Worm (Caenorhabditis elegans): ENCODE measurements around the gene col-152.

The col-152 gene

ce11 chrV:10525902-10526301 lies 34.8 kb upstream of the col-152 start, which contains the start of the genes C35A5.8 and hda-11 (continued):
- TF ChIP-seq sdc-2 (tag; optimal IDR thresholded peaks at IDR 0.05): peak; percentile 22
- TF ChIP-seq eyg-1 (tag; optimal IDR thresholded peaks at IDR 0.05): no peak
- peak; percentile 25 for TF ChIP-seq ttx-3 (tag; optimal IDR thresholded peaks at IDR 0.05)
- no peak for TF ChIP-seq hlh-30 (tag; optimal IDR thresholded peaks at IDR 0.05; ENCODE audit: insufficient read depth)
- TF ChIP-seq T23F11.4 (GFP tag; optimal IDR thresholded peaks at IDR 0.05): no peak
- TF ChIP-seq pha-2 (tag; optimal IDR thresholded peaks at IDR 0.05): no peak
- peak; percentile 96 for TF ChIP-seq C08G9.2 (tag; optimal IDR thresholded peaks at IDR 0.05)
- no peak for TF ChIP-seq pha-4 (tag; optimal IDR thresholded peaks at IDR 0.05)
- TF ChIP-seq ceh-19 (GFP tag; optimal IDR thresholded peaks at IDR 0.05): peak; percentile 15
- TF ChIP-seq che-1 (tag; optimal IDR thresholded peaks at IDR 0.05): no peak
- no peak for TF ChIP-seq ceh-48 (tag; optimal IDR thresholded peaks at IDR 0.05)
- TF ChIP-seq ahr-1 (tag; optimal IDR thresholded peaks at IDR 0.05): no peak
- TF ChIP-seq odd-2 (tag; optimal IDR thresholded peaks at IDR 0.05): no peak
- no peak for TF ChIP-seq unc-86 (tag; optimal IDR thresholded peaks at IDR 0.05)
- no peak for TF ChIP-seq C38D4.7 (GFP tag; optimal IDR thresholded peaks at IDR 0.05)

- TF ChIP-seq madf-2 (tag; optimal IDR thresholded peaks at IDR 0.05) (no peak), lin-11 (tag; optimal IDR thresholded peaks at IDR 0.05) (no peak), unc-55 (GFP tag; optimal IDR thresholded peaks at IDR 0.05) (no peak), hlh-6 (tag; optimal IDR thresholded peaks at IDR 0.05) (no peak), ttx-3 (tag; optimal IDR thresholded peaks at IDR 0.05) (no peak), nhr-11 (tag; optimal IDR thresholded peaks at IDR 0.05) (no peak), ceh-30 (tag; optimal IDR thresholded peaks at IDR 0.05) (no peak), ceh-19 (GFP tag; optimal IDR thresholded peaks at IDR 0.05) (no peak), pat-9 (tag; optimal IDR thresholded peaks at IDR 0.05) (no peak), ama-1 (optimal IDR thresholded peaks at IDR 0.05) (no peak), unc-3 (GFP tag; conservative IDR thresholded peaks at IDR 0.05) (no peak), unc-3 (tag; optimal IDR thresholded peaks at IDR 0.05) (no peak), ceh-14 (tag; optimal IDR thresholded peaks at IDR 0.05) (no peak), ceh-6 (GFP tag; optimal IDR thresholded peaks at IDR 0.05) (no peak), rnt-1 (tag; optimal IDR thresholded peaks at IDR 0.05) (no peak)
These were observed 32.2 kb upstream of the col-152 start, which contains the start of gene F25D1.3 for ce11 chrV:10528500-10528899. Gene F25D1.3 (plus strand): TSS chrV:10528724.

- TF ChIP-seq elt-2 (tag; optimal IDR thresholded peaks at IDR 0.05) (no peak), syd-9 (tag; optimal IDR thresholded peaks at IDR 0.05) (no peak), ceh-45 (GFP tag; IDR thresholded peaks at IDR 0.05) (no peak), eyg-1 (tag; optimal IDR thresholded peaks at IDR 0.05) (no peak), ceh-24 (tag; optimal IDR thresholded peaks at IDR 0.05) (no peak), F13H6.1 (tag; optimal IDR thresholded peaks at IDR 0.05) (no peak), lim-6 (tag; optimal IDR thresholded peaks at IDR 0.05) (no peak), lin-11 (tag; optimal IDR thresholded peaks at IDR 0.05) (no peak), hlh-6 (tag; optimal IDR thresholded peaks at IDR 0.05) (no peak), ahr-1 (tag; optimal IDR thresholded peaks at IDR 0.05) (no peak), pros-1 (tag; optimal IDR thresholded peaks at IDR 0.05) (no peak), T23F11.4 (GFP tag; optimal IDR thresholded peaks at IDR 0.05) (no peak), unc-55 (GFP tag; optimal IDR thresholded peaks at IDR 0.05) (no peak), ttx-3 (tag; optimal IDR thresholded peaks at IDR 0.05) (no peak), zip-5 (tag; optimal IDR thresholded peaks at IDR 0.05) (no peak), hlh-15 (tag; optimal IDR thresholded peaks at IDR 0.05) (no peak), ceh-31 (tag; optimal IDR thresholded peaks at IDR 0.05) (no peak)
These were observed 31.1 kb upstream of the col-152 start for ce11 chrV:10529600-10529999.

ce11 chrV:10532725-10533124 lies 28.0 kb upstream of the col-152 start, which contains the start of gene txt-10:
Gene txt-10 (minus strand): TSS chrV:10532825.
- no peak for TF ChIP-seq pha-4 (tag; optimal IDR thresholded peaks at IDR 0.05)

Data from whole organism, late embryonic.